Worm (Caenorhabditis elegans) whole organism, L1 larva: ENCODE measurements around the gene F21F8.5.

ENCODE experiments used
- fos-1 ChIP-seq: fragments of 150-350 bp; optimal IDR thresholded peaks from 2 replicates; lab custom pipeline; 2014; ENCODE audit warnings: missing biosample characterization, missing genetic modification characterization
- jun-1 ChIP-seq: fragments of 150-350 bp; optimal IDR thresholded peaks from 2 replicates; lab custom pipeline; 2014; ENCODE audit warnings: missing biosample characterization, missing genetic modification reagents, missing genetic modification characterization
- nhr-11 ChIP-seq: fragments of 150-350 bp; optimal IDR thresholded peaks from 2 replicates; lab custom pipeline; 2014; ENCODE audit warnings: missing biosample characterization, missing genetic modification characterization
- nhr-12 ChIP-seq: sonication (generic microtip); optimal IDR thresholded peaks from 2 replicates; lab custom pipeline; 2017; ENCODE audit warnings: missing biosample characterization, missing genetic modification characterization

DNA sequence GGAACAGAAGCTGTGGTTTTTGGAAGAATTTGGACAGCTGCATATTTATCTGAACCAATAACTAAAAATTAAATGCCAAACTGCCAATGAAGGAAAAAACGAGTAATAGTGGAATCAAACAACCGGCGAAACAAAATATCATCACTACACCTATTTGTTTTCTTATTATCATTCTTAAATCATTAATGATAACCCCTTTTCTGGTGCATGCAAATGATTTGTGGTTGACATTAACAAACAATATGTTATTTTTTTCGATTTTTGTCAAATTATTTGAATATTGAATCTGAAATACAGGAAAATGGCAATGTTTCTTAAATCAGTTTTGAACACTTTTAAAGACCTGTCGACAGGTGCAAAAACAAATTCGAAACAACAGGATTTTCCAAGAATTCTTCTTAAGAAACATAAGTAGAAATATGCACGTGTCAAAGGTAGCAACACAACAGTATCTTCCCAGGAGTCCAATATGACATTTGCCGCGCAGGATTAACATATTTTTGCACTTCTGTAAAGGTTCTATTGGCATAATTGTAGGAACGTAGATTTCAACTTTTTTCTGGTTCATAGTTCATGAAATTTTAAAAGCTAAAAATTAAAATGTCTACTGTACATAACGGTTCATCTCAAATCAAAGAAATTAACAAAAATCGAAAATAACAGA is 33.2 kb upstream of the F21F8.5 start, which contains the start of gene W02D7.5:
- TF ChIP-seq nhr-11 (tag; lab: Kevin White, UChicago) (no peak), jun-1 (tag; lab: Kevin White, UChicago) (no peak), fos-1 (no peak), nhr-12 (tag; lab: Kevin White, UChicago) (no peak)
